Worm (Caenorhabditis elegans) whole organism, young adult: Measurements from ENCODE around the gene nhr-140.

Source experiments
- B0035.1 ChIP-seq: sonication (generic microtip); optimal IDR thresholded peaks from 2 replicates; lab custom pipeline; 2016; ENCODE audit warnings: missing genetic modification characterization, mild to moderate bottlenecking, missing compliant biosample characterization, missing genotype, missing genetic modification reagents
- C17E4.6 ChIP-seq: fragments of 200-800 bp; sonication (Bioruptor generic); IDR thresholded peaks from 2 replicates; pipeline ENCODE4 v1.3.6; 2022; ENCODE audit warnings: missing genetic modification reagents, missing genetic modification characterization, missing compliant biosample characterization
- D2030.7 ChIP-seq: fragments of 200-800 bp; sonication (Bioruptor generic); IDR thresholded peaks from 2 replicates; pipeline ENCODE4 v1.3.6; 2022; ENCODE audit warnings: missing genetic modification reagents, missing genetic modification characterization, missing compliant biosample characterization
- F10E7.11 ChIP-seq: sonication (generic microtip); optimal IDR thresholded peaks from 2 replicates; lab custom pipeline; 2017; ENCODE audit warnings: mild to moderate bottlenecking, missing genetic modification characterization, moderate library complexity, missing compliant biosample characterization
- F33H1.4 ChIP-seq: fragments of 200-800 bp; sonication (Bioruptor generic); IDR thresholded peaks from 2 replicates; pipeline ENCODE4 v1.3.6; 2022; ENCODE audit warnings: missing genetic modification reagents, missing genetic modification characterization, missing compliant biosample characterization
- F37B4.10 ChIP-seq: fragments of 200-800 bp; sonication (Bioruptor generic); IDR thresholded peaks from 2 replicates; pipeline ENCODE4 v1.3.6; 2022; ENCODE audit warnings: missing genetic modification characterization, missing compliant biosample characterization
- F55B11.4 ChIP-seq: sonication (generic microtip); optimal IDR thresholded peaks from 2 replicates; lab custom pipeline; 2016; ENCODE audit warnings: missing compliant biosample characterization, missing genetic modification characterization, borderline replicate concordance; ENCODE audit not compliant: insufficient read depth
- T07F8.4 ChIP-seq: sonication (generic microtip); optimal IDR thresholded peaks from 2 replicates; lab custom pipeline; 2016; ENCODE audit warnings: mild to moderate bottlenecking, missing genetic modification characterization, moderate library complexity, missing compliant biosample characterization
- T26A5.8 ChIP-seq: sonication (generic microtip); optimal IDR thresholded peaks from 2 replicates; lab custom pipeline; 2016; ENCODE audit warnings: missing genetic modification characterization, missing compliant biosample characterization
- Y53G8AR.9 ChIP-seq: fragments of 200-800 bp; sonication (Bioruptor generic); conservative IDR thresholded peaks from 2 replicates; pipeline ENCODE4 v1.3.6; 2022; ENCODE audit warnings: missing genetic modification reagents, missing genetic modification characterization, missing compliant biosample characterization
- Y95B8A.8 ChIP-seq: fragments of 200-800 bp; sonication (Bioruptor generic); IDR thresholded peaks from 2 replicates; pipeline ENCODE4 v1.3.6; 2022; ENCODE audit warnings: missing genetic modification reagents, missing genetic modification characterization, missing compliant biosample characterization
- ZK185.1 ChIP-seq: sonication (generic microtip); optimal IDR thresholded peaks from 2 replicates; lab custom pipeline; 2016; ENCODE audit warnings: mild to moderate bottlenecking, missing genetic modification characterization, missing compliant biosample characterization; ENCODE audit not compliant: poor library complexity, severe bottlenecking
- ama-1 ChIP-seq, 3 experiments: fragments of 150-350 bp in 1 of 3; sonication (generic microtip) in 2 of 3; optimal IDR thresholded peaks; 2 replicates each; lab custom pipeline; 2014 to 2018; ENCODE audit warnings: missing biosample characterization in 2 of 3, missing genetic modification characterization in 2 of 3, missing genetic modification reagents in 2 of 3
- aptf-2 ChIP-seq: fragments of 200-800 bp; sonication (Bioruptor generic); conservative IDR thresholded peaks from 2 replicates; pipeline ENCODE4 v1.3.6; 2022; ENCODE audit warnings: missing genetic modification reagents, missing genetic modification characterization, missing compliant biosample characterization
- attf-6 ChIP-seq: fragments of 200-800 bp; sonication (Bioruptor generic); IDR thresholded peaks from 2 replicates; pipeline ENCODE4 v1.3.6; 2022; ENCODE audit warnings: missing genetic modification reagents, missing genetic modification characterization, missing compliant biosample characterization
- dox-1 ChIP-seq: fragments of 200-800 bp; sonication (Bioruptor generic); IDR thresholded peaks from 2 replicates; pipeline ENCODE4 v1.3.6; 2022; ENCODE audit warnings: missing genetic modification reagents, missing genetic modification characterization, missing compliant biosample characterization
- dpff-1 ChIP-seq: sonication (generic microtip); optimal IDR thresholded peaks from 2 replicates; lab custom pipeline; 2017; ENCODE audit warnings: mild to moderate bottlenecking, missing genetic modification characterization, missing compliant biosample characterization
- dpl-1 ChIP-seq: fragments of 150-350 bp; optimal IDR thresholded peaks from 2 replicates; lab custom pipeline; 2014; ENCODE audit warnings: missing biosample characterization, missing genetic modification reagents, missing genetic modification characterization
- egl-18 ChIP-seq: fragments of 200-800 bp; sonication (Bioruptor generic); IDR thresholded peaks from 2 replicates; pipeline ENCODE4 v1.3.6; 2022; ENCODE audit warnings: missing genetic modification reagents, missing genetic modification characterization, missing compliant biosample characterization
- fkh-3 ChIP-seq: sonication (generic microtip); optimal IDR thresholded peaks from 2 replicates; lab custom pipeline; 2016; ENCODE audit warnings: mild to moderate bottlenecking, missing genetic modification characterization, missing compliant biosample characterization
- hlh-26 ChIP-seq: fragments of 200-800 bp; sonication (Bioruptor generic); conservative IDR thresholded peaks from 2 replicates; pipeline ENCODE4 v1.3.6; 2022; ENCODE audit warnings: missing genetic modification reagents, missing genetic modification characterization, missing compliant biosample characterization
- let-526 ChIP-seq: fragments of 200-800 bp; sonication (Bioruptor generic); IDR thresholded peaks from 2 replicates; pipeline ENCODE4 v1.3.6; 2022; ENCODE audit warnings: missing genetic modification reagents, missing genetic modification characterization, missing compliant biosample characterization
- lir-1 ChIP-seq: fragments of 200-800 bp; sonication (Bioruptor generic); conservative IDR thresholded peaks from 2 replicates; pipeline ENCODE4 v1.3.6; 2022; ENCODE audit warnings: missing genetic modification reagents, missing genetic modification characterization, missing compliant biosample characterization
- lsl-1 ChIP-seq: fragments of 200-800 bp; sonication (Bioruptor generic); optimal IDR thresholded peaks from 2 replicates; lab custom pipeline; 2018; ENCODE audit warnings: mild to moderate bottlenecking, missing genetic modification characterization, moderate library complexity, missing compliant biosample characterization
- mcd-1 ChIP-seq: fragments of 200-800 bp; sonication (Bioruptor generic); IDR thresholded peaks from 2 replicates; pipeline ENCODE4 v1.3.6; 2022; ENCODE audit warnings: missing genetic modification reagents, missing genetic modification characterization, missing compliant biosample characterization
- nhr-120 ChIP-seq: fragments of 200-800 bp; sonication (Bioruptor generic); IDR thresholded peaks from 2 replicates; pipeline ENCODE4 v1.3.6; 2022; ENCODE audit warnings: missing genetic modification characterization, missing compliant biosample characterization
- nhr-27 ChIP-seq: fragments of 200-800 bp; sonication (Bioruptor generic); optimal IDR thresholded peaks from 2 replicates; lab custom pipeline; 2018; ENCODE audit warnings: mild to moderate bottlenecking, missing genetic modification characterization, moderate library complexity, missing compliant biosample characterization
- pbrm-1 ChIP-seq: fragments of 200-800 bp; sonication (Bioruptor generic); IDR thresholded peaks from 2 replicates; pipeline ENCODE4 v1.3.6; 2022; ENCODE audit warnings: missing genetic modification reagents, missing genetic modification characterization, missing compliant biosample characterization
- rec-8 ChIP-seq, 2 experiments: sonication (generic microtip); optimal IDR thresholded peaks; 2 replicates each; lab custom pipeline; 2016; ENCODE audit warnings: mild to moderate bottlenecking in 2 of 2, missing genetic modification characterization in 2 of 2, missing genetic modification reagents in 2 of 2, missing genotype in 2 of 2, missing biosample characterization in 1 of 2, missing compliant biosample characterization in 1 of 2, moderate library complexity in 1 of 2
- repo-1 ChIP-seq: sonication (generic microtip); optimal IDR thresholded peaks from 2 replicates; lab custom pipeline; 2017; ENCODE audit warnings: mild to moderate bottlenecking, missing genetic modification characterization, missing compliant biosample characterization
- sea-2 ChIP-seq: fragments of 200-800 bp; sonication (Bioruptor generic); IDR thresholded peaks from 2 replicates; pipeline ENCODE4 v1.3.6; 2022; ENCODE audit warnings: missing genetic modification characterization, missing compliant biosample characterization
- snpc-1.3 ChIP-seq: sonication (generic microtip); optimal IDR thresholded peaks from 2 replicates; lab custom pipeline; 2017; ENCODE audit warnings: missing genetic modification characterization, mild to moderate bottlenecking, missing compliant biosample characterization, antibody characterized with exemption, moderate library complexity, missing genotype, missing genetic modification reagents; ENCODE audit not compliant: insufficient read depth
- sptf-2 ChIP-seq: fragments of 200-800 bp; sonication (Bioruptor generic); optimal IDR thresholded peaks from 2 replicates; lab custom pipeline; 2018; ENCODE audit warnings: mild to moderate bottlenecking, missing genetic modification characterization, missing compliant biosample characterization
- tbx-9 ChIP-seq: sonication (generic microtip); optimal IDR thresholded peaks from 2 replicates; lab custom pipeline; 2016; ENCODE audit warnings: borderline replicate concordance, missing genetic modification characterization, inconsistent platforms, missing compliant biosample characterization
- zim-3 ChIP-seq: sonication (generic microtip); optimal IDR thresholded peaks from 2 replicates; lab custom pipeline; 2017; ENCODE audit warnings: mild to moderate bottlenecking, missing genetic modification characterization, moderate library complexity, missing compliant biosample characterization
- ztf-22 ChIP-seq: fragments of 200-800 bp; sonication (Bioruptor generic); optimal IDR thresholded peaks from 2 replicates; lab custom pipeline; 2018; ENCODE audit warnings: mild to moderate bottlenecking, missing genetic modification characterization, moderate library complexity, missing compliant biosample characterization
- ztf-25 ChIP-seq: fragments of 200-800 bp; sonication (Bioruptor generic); IDR thresholded peaks from 2 replicates; pipeline ENCODE4 v1.3.6; 2022; ENCODE audit warnings: missing genetic modification reagents, missing genetic modification characterization, missing compliant biosample characterization

Gene nhr-140

ce11 chrV:6989626-6990138 lies at the start of gene nhr-140:
TSS of gene nhr-140 (minus strand) at chrV:6989676.
- TF ChIP-seq ztf-25 (GFP tag; lab: Robert Waterston, UW) (no peak), D2030.7 (GFP tag; lab: Robert Waterston, UW) (no peak), snpc-1.3 (tag; lab: Kevin White, UChicago) (no peak), C17E4.6 (GFP tag; lab: Robert Waterston, UW) (no peak), lsl-1 (GFP tag; lab: Kevin White, UChicago) (no peak), F10E7.11 (tag; lab: Kevin White, UChicago) (no peak), zim-3 (tag; lab: Kevin White, UChicago) (no peak), fkh-3 (tag; lab: Kevin White, UChicago) (no peak)

- TF ChIP-seq Y95B8A.8 (no peak), F37B4.10 (no peak), repo-1 (tag; lab: Kevin White, UChicago) (no peak), F55B11.4 (tag; lab: Kevin White, UChicago) (no peak), dpl-1 (GFP tag; lab: Kevin White, UChicago) (no peak), dox-1 (no peak), aptf-2 (GFP tag; lab: Robert Waterston, UW) (no peak), Y53G8AR.9 (GFP tag; lab: Robert Waterston, UW) (no peak), egl-18 (no peak), sptf-2 (no peak), ztf-22 (no peak), F33H1.4 (GFP tag; lab: Robert Waterston, UW) (no peak), rec-8 (tag; optimal IDR thresholded peaks at IDR 0.05; lab: Kevin White, UChicago) (no peak), hlh-26 (GFP tag; lab: Robert Waterston, UW) (no peak), attf-6 (GFP tag; lab: Robert Waterston, UW) (no peak), tbx-9 (tag; lab: Kevin White, UChicago) (no peak), ZK185.1 (no peak), nhr-27 (tag; lab: Kevin White, UChicago) (no peak)
Observed at ce11 chrV:7036475-7036874, 47.0 kb upstream of the nhr-140 start, which contains the start of gene twk-11. TSS of gene twk-11 (minus strand) at chrV:7036575.

DNA sequence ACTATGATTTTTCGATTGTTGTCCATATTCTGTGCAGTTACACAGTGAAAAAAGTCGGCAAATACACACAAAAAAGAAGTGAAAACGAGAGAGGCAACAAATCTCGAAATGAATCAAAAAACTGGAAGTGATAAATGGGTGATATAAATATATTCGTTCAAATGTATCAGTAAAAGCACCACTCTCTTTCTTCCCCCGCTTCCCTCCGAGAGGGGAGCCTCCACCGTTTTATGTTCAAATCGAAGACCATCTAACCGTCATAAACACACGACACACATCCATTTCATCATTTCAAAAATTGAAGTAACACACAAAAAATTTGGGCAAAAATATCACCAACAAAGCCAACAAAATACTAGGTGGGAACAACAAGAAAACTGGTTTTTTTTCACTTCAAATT lies 37.6 kb upstream of the nhr-140 start, which contains the start of gene F20A1.6:
Gene F20A1.6 (minus strand): TSS at position 101 of the 400 bp plus-strand sequence.
- TF ChIP-seq let-526 (GFP tag; lab: Robert Waterston, UW) (no peak), nhr-120 (GFP tag; lab: Robert Waterston, UW) (no peak), lir-1 (GFP tag; lab: Robert Waterston, UW) (no peak), T07F8.4 (no peak), ama-1 (optimal IDR thresholded peaks at IDR 0.05; lab: Kevin White, UChicago) (no peak), ama-1 (GFP tag; optimal IDR thresholded peaks at IDR 0.05; lab: Kevin White, UChicago) (no peak), sptf-2 (no peak), pbrm-1 (GFP tag; lab: Robert Waterston, UW) (no peak), T26A5.8 (tag; lab: Kevin White, UChicago) (no peak), dpff-1 (tag; lab: Kevin White, UChicago) (no peak), aptf-2 (GFP tag; lab: Robert Waterston, UW) (no peak), sea-2 (GFP tag; lab: Robert Waterston, UW) (no peak), B0035.1 (no peak), mcd-1 (GFP tag; lab: Robert Waterston, UW) (no peak)
- TF ChIP-seq, all 124 proteins: peak for 0
